Fruit fly (Drosophila melanogaster) whole organism, prepupa: ENCODE data around the gene CG31347.

Experiments used
- CG10631 ChIP-seq: fragments of 200-800 bp; sonication (Bioruptor generic); optimal IDR thresholded peaks from 2 replicates; lab custom pipeline; 2016; ENCODE audit warnings: missing biosample characterization, missing genetic modification characterization
- CG10669 ChIP-seq: fragments of 200-800 bp; sonication (Bioruptor generic); optimal IDR thresholded peaks from 3 replicates; lab custom pipeline; 2018; ENCODE audit warnings: missing biosample characterization, mild to moderate bottlenecking, missing genetic modification characterization, moderate library complexity
- CG11762 ChIP-seq: fragments of 200-800 bp; sonication (Bioruptor generic); optimal IDR thresholded peaks from 3 replicates; lab custom pipeline; 2016; ENCODE audit warnings: missing biosample characterization, missing genetic modification characterization; ENCODE audit not compliant: insufficient read depth
- CG11902 ChIP-seq: fragments of 200-800 bp; sonication (Bioruptor generic); optimal IDR thresholded peaks from 3 replicates; lab custom pipeline; 2016; ENCODE audit warnings: missing biosample characterization, missing genetic modification characterization
- CG1621 ChIP-seq: fragments of 200-800 bp; sonication (Bioruptor generic); optimal IDR thresholded peaks from 3 replicates; lab custom pipeline; 2018; ENCODE audit warnings: missing biosample characterization, mild to moderate bottlenecking, missing genetic modification characterization
- CG16779 ChIP-seq: fragments of 200-800 bp; sonication (Bioruptor generic); optimal IDR thresholded peaks from 3 replicates; lab custom pipeline; 2017; ENCODE audit warnings: missing biosample characterization, mild to moderate bottlenecking, missing genetic modification characterization
- CG32006 ChIP-seq: fragments of 200-800 bp; sonication (Bioruptor generic); optimal IDR thresholded peaks from 3 replicates; lab custom pipeline; 2017; ENCODE audit warnings: missing biosample characterization, mild to moderate bottlenecking, missing genetic modification characterization
- CG3919 ChIP-seq: fragments of 200-800 bp; sonication (Bioruptor generic); optimal IDR thresholded peaks from 3 replicates; lab custom pipeline; 2016; ENCODE audit warnings: missing biosample characterization, missing genetic modification characterization
- CG4318 ChIP-seq: fragments of 200-800 bp; sonication (Bioruptor generic); optimal IDR thresholded peaks from 3 replicates; lab custom pipeline; 2017; ENCODE audit warnings: missing biosample characterization, mild to moderate bottlenecking, missing genetic modification characterization
- CG6276 ChIP-seq: fragments of 200-800 bp; sonication (Bioruptor generic); optimal IDR thresholded peaks from 2 replicates; lab custom pipeline; 2017; ENCODE audit warnings: missing biosample characterization, mild to moderate bottlenecking, missing genetic modification characterization
- CG6792 ChIP-seq: fragments of 200-800 bp; sonication (Bioruptor generic); optimal IDR thresholded peaks from 3 replicates; lab custom pipeline; 2016; ENCODE audit warnings: missing biosample characterization, missing genetic modification characterization
- CG7368 ChIP-seq: fragments of 200-800 bp; sonication (Bioruptor generic); optimal IDR thresholded peaks from 3 replicates; lab custom pipeline; 2016; ENCODE audit warnings: missing biosample characterization, missing genetic modification characterization
- CG8632 ChIP-seq: fragments of 200-800 bp; sonication (Bioruptor generic); optimal IDR thresholded peaks from 3 replicates; lab custom pipeline; 2016; ENCODE audit warnings: missing biosample characterization, missing genetic modification characterization
- CG9139 ChIP-seq: fragments of 200-800 bp; sonication (Bioruptor generic); optimal IDR thresholded peaks from 3 replicates; lab custom pipeline; 2017; ENCODE audit warnings: missing biosample characterization, mild to moderate bottlenecking, missing genetic modification characterization
- Eip78C ChIP-seq: fragments of 200-800 bp; sonication (Bioruptor generic); peaks from one replicate; lab custom pipeline; 2016; ENCODE audit warnings: missing biosample characterization, missing genetic modification characterization
- Eip93F ChIP-seq: fragments of 200-800 bp; sonication (Bioruptor generic); optimal IDR thresholded peaks from 2 replicates; lab custom pipeline; 2016; ENCODE audit warnings: missing biosample characterization, mild to moderate bottlenecking, missing genetic modification characterization
- Ets21C ChIP-seq: fragments of 200-800 bp; sonication (Bioruptor generic); optimal IDR thresholded peaks from 3 replicates; lab custom pipeline; 2016; ENCODE audit warnings: missing biosample characterization, missing genetic modification characterization
- Ets96B ChIP-seq: fragments of 200-800 bp; optimal IDR thresholded peaks from 2 replicates; lab custom pipeline; 2019; ENCODE audit warnings: missing biosample characterization, mild to moderate bottlenecking, missing genetic modification characterization, moderate library complexity
- Gug ChIP-seq: fragments of 200-800 bp; sonication (Bioruptor generic); IDR thresholded peaks from 2 replicates; pipeline ENCODE4 v1.3.6; 2022; ENCODE audit warnings: missing biosample characterization, missing genetic modification characterization
- Hr38 ChIP-seq: sonication (Bioruptor generic); optimal IDR thresholded peaks from 2 replicates; lab custom pipeline; 2016; ENCODE audit warnings: missing biosample characterization, missing genetic modification characterization
- Hr39 ChIP-seq: fragments of 200-800 bp; sonication (Bioruptor generic); optimal IDR thresholded peaks from 2 replicates; lab custom pipeline; 2016; ENCODE audit warnings: missing biosample characterization, missing genetic modification characterization
- Hr4 ChIP-seq: fragments of 200-800 bp; sonication (Bioruptor generic); optimal IDR thresholded peaks from 3 replicates; lab custom pipeline; 2016; ENCODE audit warnings: missing biosample characterization, missing genetic modification characterization
- Lpt ChIP-seq: fragments of 200-800 bp; sonication (Bioruptor generic); optimal IDR thresholded peaks from 3 replicates; lab custom pipeline; 2016; ENCODE audit warnings: missing biosample characterization, missing genetic modification characterization
- OdsH ChIP-seq: fragments of 200-800 bp; sonication (Bioruptor generic); optimal IDR thresholded peaks from 3 replicates; lab custom pipeline; 2016; ENCODE audit warnings: missing biosample characterization, missing genetic modification characterization
- Smox ChIP-seq: fragments of 200-800 bp; sonication (Bioruptor generic); optimal IDR thresholded peaks from 3 replicates; lab custom pipeline; 2016; ENCODE audit warnings: missing biosample characterization, missing genetic modification characterization
- Sox102F ChIP-seq: fragments of 200-800 bp; sonication (Bioruptor generic); optimal IDR thresholded peaks from 2 replicates; lab custom pipeline; 2016; ENCODE audit warnings: missing biosample characterization, mild to moderate bottlenecking, missing genetic modification characterization
- achi ChIP-seq: fragments of 200-800 bp; sonication (Bioruptor generic); optimal IDR thresholded peaks from 3 replicates; lab custom pipeline; 2016; ENCODE audit warnings: missing biosample characterization, missing genetic modification characterization
- acj6 ChIP-seq: fragments of 200-800 bp; sonication (Bioruptor generic); optimal IDR thresholded peaks from 3 replicates; lab custom pipeline; 2016; ENCODE audit warnings: missing biosample characterization, missing genetic modification characterization
- cyc ChIP-seq: fragments of 200-800 bp; sonication (Bioruptor generic); optimal IDR thresholded peaks from 3 replicates; lab custom pipeline; 2016; ENCODE audit warnings: missing biosample characterization, missing genetic modification characterization
- dac ChIP-seq: fragments of 200-800 bp; sonication (Bioruptor generic); optimal IDR thresholded peaks from 2 replicates; lab custom pipeline; 2017; ENCODE audit warnings: missing biosample characterization, mild to moderate bottlenecking, missing genetic modification characterization
- eg ChIP-seq: fragments of 200-800 bp; sonication (Bioruptor generic); IDR thresholded peaks from 3 replicates; pipeline ENCODE4 v1.3.6; 2022; ENCODE audit warnings: missing biosample characterization, missing genetic modification characterization
- esn ChIP-seq: fragments of 200-800 bp; sonication (Bioruptor generic); optimal IDR thresholded peaks from 2 replicates; lab custom pipeline; 2016; ENCODE audit warnings: missing biosample characterization, mild to moderate bottlenecking, missing genetic modification characterization, moderate library complexity
- fd85E ChIP-seq: fragments of 200-800 bp; sonication (Bioruptor generic); optimal IDR thresholded peaks from 3 replicates; lab custom pipeline; 2016; ENCODE audit warnings: missing biosample characterization, missing genetic modification characterization
- fkh ChIP-seq: fragments of 200-800 bp; sonication (Bioruptor generic); optimal IDR thresholded peaks from 3 replicates; lab custom pipeline; 2017; ENCODE audit warnings: missing biosample characterization, mild to moderate bottlenecking, missing genetic modification characterization, moderate library complexity
- lz ChIP-seq: fragments of 200-800 bp; sonication (Bioruptor generic); optimal IDR thresholded peaks from 3 replicates; lab custom pipeline; 2016; ENCODE audit warnings: missing biosample characterization, missing genetic modification characterization
- net ChIP-seq: fragments of 200-800 bp; sonication (Bioruptor generic); optimal IDR thresholded peaks from 3 replicates; lab custom pipeline; 2016; ENCODE audit warnings: missing biosample characterization, missing genetic modification characterization
- pdm3 ChIP-seq: fragments of 200-800 bp; sonication (Bioruptor generic); optimal IDR thresholded peaks from 3 replicates; lab custom pipeline; 2016; ENCODE audit warnings: missing biosample characterization, missing genetic modification characterization
- spab ChIP-seq: fragments of 200-800 bp; sonication (Bioruptor generic); optimal IDR thresholded peaks from 2 replicates; lab custom pipeline; 2017; ENCODE audit warnings: missing biosample characterization, mild to moderate bottlenecking, missing genetic modification characterization, missing genetic modification reagents
- ss ChIP-seq, 2 experiments: fragments of 200-800 bp; sonication (Bioruptor generic); optimal IDR thresholded peaks; 2 replicates in 1 of 2; 3 replicates in 1 of 2; lab custom pipeline; 2017 to 2018; ENCODE audit warnings: mild to moderate bottlenecking in 2 of 2, missing biosample characterization in 2 of 2, missing genetic modification characterization in 2 of 2, moderate library complexity in 1 of 2
- svp ChIP-seq: fragments of 200-800 bp; sonication (Bioruptor generic); peaks from one replicate; lab custom pipeline; 2016; ENCODE audit warnings: missing biosample characterization, missing genetic modification characterization
- topi ChIP-seq: fragments of 200-800 bp; sonication (Bioruptor generic); optimal IDR thresholded peaks from 3 replicates; lab custom pipeline; 2016; ENCODE audit warnings: missing biosample characterization, missing genetic modification characterization

CG31347 gene

dm6 chr3R:12652736-12653135 lies 39.7 kb downstream of the CG31347 start:
- no peak for TF ChIP-seq Ets21C (GFP tag; lab: Kevin White, UChicago)
- no peak for TF ChIP-seq CG32006 (GFP tag; lab: Kevin White, UChicago)
- TF ChIP-seq Smox (GFP tag; lab: Kevin White, UChicago) = no peak
- no peak for TF ChIP-seq pdm3 (GFP tag; lab: Kevin White, UChicago)
- TF ChIP-seq CG6792 (GFP tag; lab: Kevin White, UChicago) = no peak
- TF ChIP-seq CG9139 = no peak
- TF ChIP-seq topi (GFP tag; lab: Kevin White, UChicago) = no peak
- TF ChIP-seq net (GFP tag; lab: Kevin White, UChicago) = no peak
- TF ChIP-seq CG7368 (GFP tag; lab: Kevin White, UChicago) = no peak
- TF ChIP-seq CG4318 (GFP tag; lab: Kevin White, UChicago) = no peak
- no peak for TF ChIP-seq CG1621 (tag; lab: Kevin White, UChicago)
- no peak for TF ChIP-seq svp (GFP tag; lab: Kevin White, UChicago)
- TF ChIP-seq CG8632 = no peak
- TF ChIP-seq Lpt (GFP tag; lab: Kevin White, UChicago) = no peak
- TF ChIP-seq CG11902 = no peak
- no peak for TF ChIP-seq lz (GFP tag; lab: Kevin White, UChicago)
- no peak for TF ChIP-seq fd85E (GFP tag; lab: Kevin White, UChicago)
- TF ChIP-seq achi (GFP tag; lab: Kevin White, UChicago) = no peak
- TF ChIP-seq fkh (GFP tag; lab: Kevin White, UChicago) = no peak

- TF ChIP-seq Gug (GFP tag; lab: Robert Waterston, UW) (no peak), CG3919 (GFP tag; lab: Kevin White, UChicago) (no peak), CG11762 (GFP tag; lab: Kevin White, UChicago) (no peak), CG10669 (GFP tag; lab: Kevin White, UChicago) (no peak), OdsH (GFP tag; lab: Kevin White, UChicago) (no peak), Ets96B (no peak), spab (GFP tag; lab: Kevin White, UChicago) (no peak), CG6276 (no peak), fkh (GFP tag; lab: Kevin White, UChicago) (peak; percentile 30), svp (GFP tag; lab: Kevin White, UChicago) (peak; percentile 33), esn (GFP tag; lab: Kevin White, UChicago) (no peak)
These were observed 41.9 kb downstream of the CG31347 start for dm6 chr3R:12650537-12650936.

dm6 chr3R:12649099-12650029 lies 43.0 kb downstream of the CG31347 start:
- TF ChIP-seq Hr39 (GFP tag; lab: Kevin White, UChicago) = no peak
- no peak for TF ChIP-seq Hr38 (GFP tag; lab: Kevin White, UChicago)
- no peak for TF ChIP-seq Ets96B
- no peak for TF ChIP-seq dac (GFP tag; lab: Kevin White, UChicago)
- TF ChIP-seq Lpt (GFP tag; lab: Kevin White, UChicago) = no peak
- TF ChIP-seq CG11902 = no peak
- TF ChIP-seq CG6276 = no peak

dm6 chr3R:12647954-12648353 lies 44.4 kb downstream of the CG31347 start, which contains the start of gene Dtg:
Gene Dtg, plus strand, starts transcription at chr3R:12648058.
- TF ChIP-seq spab (GFP tag; lab: Kevin White, UChicago) (no peak), CG32006 (GFP tag; lab: Kevin White, UChicago) (no peak), cyc (GFP tag; lab: Kevin White, UChicago) (no peak), Smox (GFP tag; lab: Kevin White, UChicago) (no peak), eg (GFP tag; lab: Robert Waterston, UW) (0 out of 3 replicates have a peak, but pooled peaks have one; percentile 6), CG8632 (no peak), Hr4 (no peak), Hr39 (GFP tag; lab: Kevin White, UChicago) (no peak), CG1621 (tag; lab: Kevin White, UChicago) (peak; percentile 85), CG10631 (no peak), Sox102F (GFP tag; lab: Kevin White, UChicago) (no peak), acj6 (GFP tag; lab: Kevin White, UChicago) (no peak), CG4318 (GFP tag; lab: Kevin White, UChicago) (no peak), svp (GFP tag; lab: Kevin White, UChicago) (peak; percentile 0), CG6792 (GFP tag; lab: Kevin White, UChicago) (no peak), CG3919 (GFP tag; lab: Kevin White, UChicago) (peak; percentile 29), topi (GFP tag; lab: Kevin White, UChicago) (no peak), ss (GFP tag; optimal IDR thresholded peaks at IDR 0.05; lab: Kevin White, UChicago) (peak; percentile 2 to 81), CG10669 (GFP tag; lab: Kevin White, UChicago) (no peak), CG11762 (GFP tag; lab: Kevin White, UChicago) (no peak), lz (GFP tag; lab: Kevin White, UChicago) (no peak), CG9139 (peak; percentile 20), OdsH (GFP tag; lab: Kevin White, UChicago) (no peak), Eip93F (GFP tag; lab: Kevin White, UChicago) (no peak), Eip78C (GFP tag; lab: Kevin White, UChicago) (peak; percentile 59), achi (GFP tag; lab: Kevin White, UChicago) (no peak), CG16779 (no peak)
